Worm (Caenorhabditis elegans) whole organism, young adult: ENCODE data around the gene Y43B11AR.1.
"Not testable (repeated sequence)": the region's sequence is repeated elsewhere in the genome, so short reads cannot be mapped to it uniquely, and the experiment has no call there.

Experiments used
- C17E4.6 ChIP-seq: fragments of 200-800 bp; sonication (Bioruptor generic); IDR thresholded peaks from 2 replicates; pipeline ENCODE4 v1.3.6; 2022; ENCODE audit warnings: missing genetic modification reagents, missing genetic modification characterization, missing compliant biosample characterization
- D2030.7 ChIP-seq: fragments of 200-800 bp; sonication (Bioruptor generic); IDR thresholded peaks from 2 replicates; pipeline ENCODE4 v1.3.6; 2022; ENCODE audit warnings: missing genetic modification reagents, missing genetic modification characterization, missing compliant biosample characterization
- atf-7 ChIP-seq: sonication (generic microtip); optimal IDR thresholded peaks from 2 replicates; lab custom pipeline; 2017; ENCODE audit warnings: mild to moderate bottlenecking, missing genetic modification characterization, missing compliant biosample characterization
- chd-7 ChIP-seq: sonication (generic microtip); optimal IDR thresholded peaks from 2 replicates; lab custom pipeline; 2016; ENCODE audit warnings: mild to moderate bottlenecking, missing genetic modification characterization, moderate library complexity, missing compliant biosample characterization
- nhr-27 ChIP-seq: fragments of 200-800 bp; sonication (Bioruptor generic); optimal IDR thresholded peaks from 2 replicates; lab custom pipeline; 2018; ENCODE audit warnings: mild to moderate bottlenecking, missing genetic modification characterization, moderate library complexity, missing compliant biosample characterization
- nhr-90 ChIP-seq: sonication (generic microtip); optimal IDR thresholded peaks from 2 replicates; lab custom pipeline; 2016; ENCODE audit warnings: missing genotype, mild to moderate bottlenecking, missing genetic modification characterization, missing compliant biosample characterization
- sea-2 ChIP-seq: fragments of 200-800 bp; sonication (Bioruptor generic); IDR thresholded peaks from 2 replicates; pipeline ENCODE4 v1.3.6; 2022; ENCODE audit warnings: missing genetic modification characterization, missing compliant biosample characterization
- snpc-1.3 ChIP-seq: sonication (generic microtip); optimal IDR thresholded peaks from 2 replicates; lab custom pipeline; 2017; ENCODE audit warnings: missing genetic modification characterization, mild to moderate bottlenecking, missing compliant biosample characterization, antibody characterized with exemption, moderate library complexity, missing genotype, missing genetic modification reagents; ENCODE audit not compliant: insufficient read depth
- snpc-4 ChIP-seq, 5 experiments: fragments of 150-350 bp in 1 of 5; sonication (generic microtip) in 4 of 5; optimal IDR thresholded peaks; 2 replicates each; lab custom pipeline; 2014 to 2018; ENCODE audit warnings: missing genetic modification characterization in 5 of 5, missing biosample characterization in 3 of 5, antibody characterized with exemption in 2 of 5, mild to moderate bottlenecking in 2 of 5, missing compliant biosample characterization in 2 of 5, missing genotype in 2 of 5, moderate library complexity in 2 of 5, missing genetic modification reagents in 1 of 5

DNA sequence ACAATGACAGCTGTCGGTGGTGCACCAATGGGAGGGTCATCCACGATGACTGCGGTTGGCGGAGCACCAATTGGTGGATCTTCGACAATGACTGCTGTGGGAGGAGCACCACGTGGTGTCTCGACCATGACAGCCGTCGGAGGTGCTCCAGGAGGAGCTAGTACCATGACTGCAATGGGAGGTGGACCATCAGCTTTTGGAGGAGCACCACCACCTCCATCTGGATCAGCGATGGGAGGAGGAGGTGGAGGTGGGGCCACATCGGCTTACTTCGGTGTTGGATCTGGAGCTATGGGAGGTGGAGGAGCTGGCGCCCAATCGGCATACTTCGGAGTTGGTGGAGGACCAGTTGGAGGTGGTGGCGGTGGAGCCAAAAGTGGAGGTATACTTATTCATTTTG lies 31.0 kb downstream of the Y43B11AR.1 start:
- not testable (repeated sequence) for TF ChIP-seq snpc-4 (GFP tag; optimal IDR thresholded peaks at IDR 0.05; lab: Kevin White, UChicago); snpc-4 (tag; optimal IDR thresholded peaks at IDR 0.05; lab: Kevin White, UChicago); atf-7 (tag; lab: Kevin White, UChicago); C17E4.6; nhr-27 (tag; lab: Kevin White, UChicago); chd-7; nhr-90 (tag; lab: Kevin White, UChicago); snpc-1.3 (tag; lab: Kevin White, UChicago); D2030.7 (GFP tag; lab: Robert Waterston, UW); sea-2 (GFP tag; lab: Robert Waterston, UW)
